Fruit fly (Drosophila melanogaster): ENCODE results near the gene Ets21C.
A peak's percentile ranks its signal among the peaks of the same experiment; 100 is the strongest.

Gene Ets21C

DNA sequence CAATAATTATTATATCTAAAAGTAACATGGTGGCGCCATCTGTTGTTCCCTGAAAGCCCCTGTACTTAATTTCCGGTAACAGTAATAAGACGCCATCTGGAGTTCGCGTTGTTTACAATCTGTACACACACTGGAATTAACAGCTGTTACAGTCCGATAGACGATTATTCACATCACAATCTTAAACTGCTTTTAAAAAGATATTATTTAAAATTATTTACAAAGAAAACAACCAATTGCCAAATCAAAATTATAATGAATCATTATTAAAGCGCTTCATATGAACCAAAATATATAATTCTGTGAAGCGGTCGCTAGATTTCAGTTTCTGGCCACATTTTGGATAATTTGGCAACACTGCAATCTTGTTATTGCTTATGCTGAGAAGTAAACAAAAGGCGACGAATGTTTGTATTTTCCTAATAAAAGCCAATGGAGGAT lies 49.7 kb upstream of the Ets21C start, which contains the start of gene CG13689 (continued):
- TF ChIP-seq CG4854 (GFP tag; optimal IDR thresholded peaks at IDR 0.05) (peak; percentile 30), CG8944 (GFP tag; optimal IDR thresholded peaks at IDR 0.05) (peak; percentile 13), Camta (GFP tag; optimal IDR thresholded peaks at IDR 0.05) (peak; percentile 41), Usf (GFP tag; optimal IDR thresholded peaks at IDR 0.05) (no peak), Mad (GFP tag; optimal IDR thresholded peaks at IDR 0.05) (peak; percentile 10), CG7745 (tag; optimal IDR thresholded peaks at IDR 0.05) (no peak), sisA (GFP tag; IDR thresholded peaks at IDR 0.05) (peak; percentile 63), CG9932 (GFP tag; IDR thresholded peaks at IDR 0.05) (peak; percentile 81), CG30431 (GFP tag; optimal IDR thresholded peaks at IDR 0.05) (peak; percentile 5), CG6683 (GFP tag; optimal IDR thresholded peaks at IDR 0.05) (no peak), CG11085 (GFP tag; IDR thresholded peaks at IDR 0.05) (peak; percentile 21; the same call in 1 of the 2 replicates), hth (optimal IDR thresholded peaks at IDR 0.05) (no peak), CG15479 (GFP tag; optimal IDR thresholded peaks at IDR 0.05) (no peak), Blimp-1 (GFP tag; optimal IDR thresholded peaks at IDR 0.05) (no peak), phol (tag; optimal IDR thresholded peaks at IDR 0.05) (peak; percentile 34), Chrac-16 (GFP tag; optimal IDR thresholded peaks at IDR 0.05) (peak; percentile 77), CG17328 (GFP tag; IDR thresholded peaks at IDR 0.05) (no peak; the same call in 1 of the 2 replicates), Atf3 (GFP tag; optimal IDR thresholded peaks at IDR 0.05) (no peak), Xbp1 (GFP tag; optimal IDR thresholded peaks at IDR 0.05) (peak; percentile 80), CG34422 (GFP tag; IDR thresholded peaks at IDR 0.05) (peak; percentile 72), Dek (tag; optimal IDR thresholded peaks at IDR 0.05) (peak; percentile 32), CG3163 (GFP tag; optimal IDR thresholded peaks at IDR 0.05) (no peak), tin (GFP tag; optimal IDR thresholded peaks at IDR 0.05) (peak; percentile 57), CG2116 (GFP tag; optimal IDR thresholded peaks at IDR 0.05) (peak; percentile 70), CG3995 (GFP tag; optimal IDR thresholded peaks at IDR 0.05) (peak; percentile 82), slbo (GFP tag; IDR thresholded peaks at IDR 0.05) (peak; percentile 82), CG1603 (tag; optimal IDR thresholded peaks at IDR 0.05) (peak; percentile 40), tap (tag; optimal IDR thresholded peaks at IDR 0.05) (peak; percentile 10), trh (GFP tag; optimal IDR thresholded peaks at IDR 0.05) (no peak), H2.0 (GFP tag; IDR thresholded peaks at IDR 0.05) (0 out of 2 replicates have a peak, but pooled peaks have one; percentile 42), CG17829 (tag; optimal IDR thresholded peaks at IDR 0.05) (peak; percentile 77), tio (GFP tag; optimal IDR thresholded peaks at IDR 0.05) (peak; percentile 50), Antp (GFP tag; optimal IDR thresholded peaks at IDR 0.05) (peak; percentile 22), sqz (GFP tag; optimal IDR thresholded peaks at IDR 0.05) (no peak), CG16815 (GFP tag; optimal IDR thresholded peaks at IDR 0.05) (peak; percentile 7), nmo (GFP tag; optimal IDR thresholded peaks at IDR 0.05) (peak; percentile 41), fd96Cb (tag; optimal IDR thresholded peaks at IDR 0.05) (peak; percentile 46), fu2 (GFP tag; optimal IDR thresholded peaks at IDR 0.05) (peak; percentile 13), h (optimal IDR thresholded peaks at IDR 0.05) (no peak), Gug (GFP tag; IDR thresholded peaks at IDR 0.05) (peak; percentile 51; the same call in 2 of the 4 replicates), CG10654 (GFP tag; optimal IDR thresholded peaks at IDR 0.05) (peak; percentile 33), ftz-f1 (GFP tag; optimal IDR thresholded peaks at IDR 0.05) (no peak), kay (GFP tag; optimal IDR thresholded peaks at IDR 0.05) (no peak), HLHmδ (GFP tag; optimal IDR thresholded peaks at IDR 0.05) (no peak), emc (GFP tag; optimal IDR thresholded peaks at IDR 0.05) (no peak), CG17612 (GFP tag; IDR thresholded peaks at IDR 0.05) (no peak), bigmax (GFP tag; optimal IDR thresholded peaks at IDR 0.05) (no peak), eve (GFP tag; optimal IDR thresholded peaks at IDR 0.05) (peak in 1 of 2 experiments; percentile 74), CG11723 (GFP tag; optimal IDR thresholded peaks at IDR 0.05) (no peak), hkb (optimal IDR thresholded peaks at IDR 0.05) (no peak), hkb (GFP tag; IDR thresholded peaks at IDR 0.05) (peak; percentile 20; the same call in 1 of the 2 replicates), CG10366 (GFP tag; IDR thresholded peaks at IDR 0.05) (peak; percentile 15; the same call in 1 of the 2 replicates)

All from whole organism, embryonic.